Fruit fly (Drosophila melanogaster) S2 (cell line): ENCODE results near the gene CG11911.

Source experiments
- CG8478 ChIP-seq: fragments of >200 bp; optimal IDR thresholded peaks from 2 replicates; lab custom pipeline; 2018
- CTCF ChIP-seq, 2 experiments: fragments of >200 bp; optimal IDR thresholded peaks; 2 replicates each; lab custom pipeline; 2018

Gene CG11911

DNA sequence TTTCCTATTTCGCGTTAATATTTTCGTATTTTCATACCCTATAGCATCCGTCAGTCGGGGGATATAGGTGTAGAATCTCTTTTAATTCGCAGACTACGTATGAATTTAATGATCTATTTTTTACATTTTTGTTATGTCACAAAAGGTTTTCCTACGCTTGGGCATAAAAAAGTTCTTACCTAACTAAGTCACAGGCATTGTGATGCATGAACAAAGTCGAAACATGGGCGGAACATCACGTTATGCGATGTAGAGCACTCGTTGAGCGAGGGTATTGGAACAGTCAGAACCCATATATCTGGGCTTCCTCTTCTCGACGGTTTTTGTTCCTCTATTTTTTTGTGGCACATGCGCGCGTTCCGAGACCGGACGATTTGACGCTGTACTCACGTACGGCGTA, 11.9 kb downstream of the CG11911 start:
- TF ChIP-seq CG8478 (lab: Kevin White, UChicago) (no peak), CTCF (optimal IDR thresholded peaks at IDR 0.05; lab: Kevin White, UChicago) (no peak)

DNA sequence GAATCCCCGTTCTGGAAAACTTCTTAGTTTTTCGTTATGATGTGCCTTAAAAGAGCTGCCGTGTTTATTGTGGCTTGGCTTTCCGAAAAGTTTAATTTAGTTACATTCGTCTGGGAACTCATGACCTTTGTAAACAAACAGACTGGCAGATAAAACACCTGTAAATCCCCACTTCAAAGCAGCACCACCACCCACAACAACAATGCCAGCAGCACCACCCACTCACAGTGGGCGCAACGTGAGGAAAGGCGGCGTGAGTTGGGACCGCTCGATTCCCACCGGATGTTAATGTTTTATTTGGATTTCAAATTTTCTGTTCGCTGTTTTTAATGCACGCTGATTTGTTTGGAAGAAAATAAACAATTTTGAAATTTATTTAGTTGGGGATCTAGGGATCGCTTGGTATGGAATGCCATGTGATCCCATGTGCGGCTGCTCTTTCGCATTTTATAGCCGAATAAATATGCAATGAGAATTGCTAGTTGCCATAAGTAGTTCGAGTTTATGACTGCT, 12.8 kb downstream of the CG11911 start:
- TF ChIP-seq CTCF (optimal IDR thresholded peaks at IDR 0.05; lab: Kevin White, UChicago) (no peak), CG8478 (lab: Kevin White, UChicago) (no peak)

DNA sequence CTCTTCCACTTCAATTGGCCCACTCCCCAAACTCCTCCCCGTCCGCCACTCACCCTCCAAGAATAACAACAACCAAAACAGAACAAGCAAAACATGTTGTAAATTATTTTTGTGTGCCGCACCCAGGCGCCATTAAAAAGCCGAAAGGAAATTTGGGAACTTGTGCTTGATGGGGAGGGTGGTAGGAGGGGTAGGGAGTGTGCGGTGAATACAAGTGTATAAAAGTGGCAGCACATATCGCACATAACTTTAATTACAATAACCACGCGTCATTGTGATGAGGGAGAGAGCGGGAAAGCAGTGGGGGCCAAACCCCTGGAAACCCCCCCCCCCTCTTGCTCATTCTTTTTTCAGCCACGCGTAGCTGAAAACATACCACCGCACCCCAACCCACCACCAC, 13.9 kb downstream of the CG11911 start:
- TF ChIP-seq CG8478 (lab: Kevin White, UChicago) (no peak), CTCF (optimal IDR thresholded peaks at IDR 0.05; lab: Kevin White, UChicago) (no peak)

DNA sequence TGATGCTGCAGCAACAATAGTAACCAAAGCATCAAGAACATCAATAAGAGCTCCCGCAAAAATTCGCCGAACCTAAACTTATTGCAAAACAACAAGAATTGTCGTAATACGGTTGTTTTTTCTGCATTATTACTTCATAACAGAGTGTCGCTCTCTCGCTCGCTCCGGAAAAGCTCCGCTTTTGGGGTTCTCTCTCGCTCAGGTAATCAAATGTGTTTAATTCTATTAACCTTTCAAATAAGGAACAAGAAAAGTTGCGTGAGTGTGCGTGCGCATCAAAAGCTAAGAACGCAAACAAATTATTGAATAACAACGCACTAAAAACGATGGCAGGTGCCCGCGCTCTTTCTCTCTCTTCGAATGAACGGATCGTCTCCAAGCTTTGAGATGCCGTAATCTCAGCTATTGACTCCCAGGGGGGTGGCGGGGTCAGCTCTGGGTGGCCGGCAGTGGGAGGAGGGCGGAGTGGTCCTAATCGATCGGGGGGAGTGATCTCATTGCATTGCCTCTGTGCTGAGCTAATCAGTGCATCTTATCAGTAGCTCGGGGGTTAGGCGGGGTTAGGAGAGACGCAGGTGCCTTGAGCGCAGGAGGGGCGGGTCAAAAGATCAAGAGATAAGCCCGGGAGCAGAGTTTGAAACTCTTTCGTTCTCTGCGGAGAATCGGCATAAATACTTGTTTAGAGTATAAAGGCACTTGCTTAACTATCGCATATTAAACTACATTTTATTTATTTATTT, 14.7 kb downstream of the CG11911 start:
- no peak for TF ChIP-seq CTCF (optimal IDR thresholded peaks at IDR 0.05; lab: Kevin White, UChicago)
- no peak for TF ChIP-seq CG8478 (lab: Kevin White, UChicago)

DNA sequence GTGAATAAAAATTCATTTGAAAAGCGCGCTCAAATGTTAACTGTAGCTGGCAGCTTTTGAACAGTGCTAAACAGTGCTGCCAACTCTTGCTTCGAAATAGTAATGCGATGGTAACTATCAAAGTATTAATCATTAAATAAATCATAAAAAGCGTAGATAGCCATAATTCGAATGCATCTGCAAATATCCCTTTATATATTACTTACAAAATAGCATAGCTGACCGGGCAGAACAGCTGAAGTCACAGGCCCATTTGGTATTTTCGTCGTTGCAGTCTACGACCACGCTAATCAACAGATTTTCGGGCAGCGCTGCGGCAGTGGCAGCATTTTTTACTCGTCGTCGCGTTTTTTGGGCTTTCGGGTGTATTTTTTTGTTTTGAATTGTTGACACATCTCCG, 15.4 kb downstream of the CG11911 start, which contains the start of gene Plc21C:
Plc21C (plus strand) TSS at position 290 of the 400 bp plus-strand sequence.
- TF ChIP-seq CG8478 (lab: Kevin White, UChicago) (no peak), CTCF (optimal IDR thresholded peaks at IDR 0.05; lab: Kevin White, UChicago) (no peak)

DNA sequence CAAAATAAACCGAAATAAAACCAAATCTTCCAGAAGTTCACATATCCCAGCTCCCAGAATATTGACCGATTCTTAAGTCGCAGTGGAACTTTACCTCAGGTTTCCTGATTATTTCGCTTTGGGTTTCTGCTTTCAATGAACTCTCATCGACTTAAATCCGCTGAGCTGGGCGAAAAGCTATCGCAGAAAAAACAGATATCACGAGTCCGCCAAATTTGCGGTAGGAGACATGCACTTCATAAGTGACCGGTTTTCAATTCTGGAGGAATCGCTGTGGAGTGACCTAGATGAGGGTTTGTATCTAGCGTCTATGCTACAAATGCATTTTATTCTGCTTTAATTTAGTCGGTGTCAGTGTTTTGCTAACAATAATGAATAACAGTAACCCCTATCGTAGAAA, 15.8 kb downstream of the CG11911 start:
- TF ChIP-seq CTCF (optimal IDR thresholded peaks at IDR 0.05; lab: Kevin White, UChicago) (no peak), CG8478 (lab: Kevin White, UChicago) (no peak)

DNA sequence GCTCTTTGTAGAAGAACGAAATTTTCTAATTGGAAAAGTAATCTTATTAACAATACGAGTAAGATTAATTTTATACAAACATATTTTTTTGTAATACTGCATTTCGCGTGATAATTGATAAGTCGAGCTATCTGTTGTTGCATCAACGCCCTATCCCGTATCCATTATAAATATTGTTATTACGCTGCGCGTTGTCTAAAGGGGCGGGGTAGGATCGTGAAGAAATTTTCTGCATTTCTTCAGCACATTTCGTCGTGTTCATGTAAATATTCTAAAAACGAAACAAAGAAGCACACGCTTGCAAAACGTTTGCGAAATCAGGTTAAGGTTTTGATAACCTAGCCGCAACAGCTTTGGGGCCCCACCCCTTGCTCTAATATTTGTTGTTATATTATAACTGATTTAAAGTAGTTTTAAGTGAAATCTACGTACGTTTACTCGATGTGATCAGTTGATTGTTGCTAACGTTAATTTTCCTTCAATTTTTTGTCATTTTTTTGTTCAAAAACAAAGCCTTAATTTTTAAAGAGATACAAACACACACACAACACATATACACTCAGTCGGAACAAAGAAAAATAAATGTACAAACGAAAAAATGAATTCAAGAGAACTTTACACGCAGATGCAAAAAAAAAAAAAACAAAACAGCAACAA, 17.6 kb downstream of the CG11911 start:
- no peak for TF ChIP-seq CTCF (optimal IDR thresholded peaks at IDR 0.05; lab: Kevin White, UChicago)
- no peak for TF ChIP-seq CG8478 (lab: Kevin White, UChicago)

DNA sequence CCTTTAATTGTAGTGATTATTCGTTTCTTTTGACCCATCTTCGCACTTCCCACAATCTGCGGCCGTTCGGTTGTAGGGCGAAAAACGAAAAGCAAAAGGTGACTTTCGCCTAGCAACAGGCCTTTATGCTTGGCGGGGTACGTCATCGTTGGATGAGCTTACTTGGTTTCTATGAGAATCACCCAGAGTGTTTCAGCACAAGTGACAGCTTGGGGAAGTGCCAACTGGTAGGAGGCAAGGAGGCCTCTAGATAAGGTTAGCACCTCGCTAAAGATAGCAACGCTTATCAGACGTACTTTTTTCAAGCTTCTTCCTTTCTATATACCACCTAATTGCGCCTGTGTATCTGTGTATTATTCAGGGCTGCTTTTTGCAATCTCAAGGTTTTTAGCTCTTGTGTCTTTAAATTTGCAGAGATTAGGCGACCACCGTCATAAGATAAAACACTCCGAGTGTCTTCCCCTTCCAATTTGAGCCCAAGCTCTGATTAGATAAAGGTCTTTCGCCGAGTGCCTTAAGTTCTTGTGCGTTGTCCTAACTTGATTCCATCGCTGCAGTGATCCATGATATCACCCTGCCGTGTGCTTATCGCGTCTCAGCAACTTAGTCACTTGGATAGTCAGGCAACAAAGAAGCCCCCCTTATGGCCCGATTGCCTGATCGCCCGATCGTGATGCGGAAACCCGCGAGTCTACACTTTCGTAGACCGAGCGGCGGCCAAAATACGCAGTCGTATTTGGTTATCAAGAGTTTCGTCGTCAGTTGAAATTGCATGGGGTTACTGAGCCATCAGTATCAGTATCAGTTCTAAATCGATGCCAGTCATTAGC, 20.0 kb downstream of the CG11911 start:
- TF ChIP-seq CG8478 (lab: Kevin White, UChicago): no peak
- TF ChIP-seq CTCF (optimal IDR thresholded peaks at IDR 0.05; lab: Kevin White, UChicago): no peak

DNA sequence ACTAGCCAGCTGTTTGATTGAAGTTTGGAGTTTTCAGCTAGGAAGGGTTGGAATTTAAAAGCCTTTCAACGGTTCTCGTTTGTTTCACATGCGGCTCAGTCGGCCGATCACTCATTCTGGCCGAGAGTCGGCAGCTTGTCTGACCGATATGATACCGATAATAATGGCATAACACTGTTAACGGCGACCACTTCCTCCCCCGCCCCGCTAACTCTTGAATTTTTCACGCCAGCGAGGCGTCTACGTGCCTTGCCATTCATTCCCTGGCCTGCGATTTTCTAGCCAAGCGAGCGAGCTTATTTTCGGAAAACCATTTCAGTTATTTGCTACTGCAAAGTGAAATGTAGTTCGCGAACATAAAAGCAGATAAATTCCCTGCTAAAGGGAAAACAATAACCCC, 21.0 kb downstream of the CG11911 start:
- TF ChIP-seq CG8478 (lab: Kevin White, UChicago): no peak
- TF ChIP-seq CTCF (optimal IDR thresholded peaks at IDR 0.05; lab: Kevin White, UChicago): no peak

DNA sequence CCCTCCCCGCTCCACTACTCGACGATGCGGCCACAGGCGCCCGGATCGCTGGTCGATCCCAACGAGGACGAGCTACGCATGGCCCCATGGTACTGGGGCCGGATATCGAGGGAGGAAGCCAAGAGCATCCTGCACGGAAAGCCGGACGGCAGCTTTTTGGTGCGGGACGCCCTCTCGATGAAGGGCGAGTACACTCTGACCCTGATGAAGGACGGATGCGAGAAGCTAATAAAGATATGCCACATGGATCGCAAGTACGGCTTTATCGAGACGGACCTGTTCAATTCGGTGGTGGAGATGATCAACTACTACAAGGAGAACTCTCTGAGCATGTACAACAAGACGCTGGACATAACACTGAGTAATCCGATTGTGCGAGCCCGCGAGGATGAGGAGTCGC, 22.0 kb downstream of the CG11911 start:
- TF ChIP-seq CG8478 (lab: Kevin White, UChicago): no peak
- no peak for TF ChIP-seq CTCF (optimal IDR thresholded peaks at IDR 0.05; lab: Kevin White, UChicago)

DNA sequence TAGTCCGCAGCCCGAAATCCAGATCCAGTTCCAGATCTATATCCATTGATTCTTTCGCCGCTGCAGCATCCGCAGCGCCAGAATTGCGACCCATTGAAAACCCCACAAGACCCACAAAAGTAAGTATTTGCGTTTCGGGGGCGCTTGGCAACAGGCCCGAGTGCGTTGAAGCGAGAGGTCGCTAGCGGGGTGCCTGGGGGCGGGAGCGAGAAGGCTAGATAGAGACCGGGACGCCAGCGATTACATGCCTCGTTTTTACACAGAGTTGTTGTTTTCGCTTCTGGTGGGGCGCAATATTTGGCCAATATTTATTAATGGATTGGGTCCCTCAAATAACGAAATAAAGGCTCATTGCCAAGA, 22.8 kb downstream of the CG11911 start:
- TF ChIP-seq CTCF (optimal IDR thresholded peaks at IDR 0.05; lab: Kevin White, UChicago): no peak

DNA sequence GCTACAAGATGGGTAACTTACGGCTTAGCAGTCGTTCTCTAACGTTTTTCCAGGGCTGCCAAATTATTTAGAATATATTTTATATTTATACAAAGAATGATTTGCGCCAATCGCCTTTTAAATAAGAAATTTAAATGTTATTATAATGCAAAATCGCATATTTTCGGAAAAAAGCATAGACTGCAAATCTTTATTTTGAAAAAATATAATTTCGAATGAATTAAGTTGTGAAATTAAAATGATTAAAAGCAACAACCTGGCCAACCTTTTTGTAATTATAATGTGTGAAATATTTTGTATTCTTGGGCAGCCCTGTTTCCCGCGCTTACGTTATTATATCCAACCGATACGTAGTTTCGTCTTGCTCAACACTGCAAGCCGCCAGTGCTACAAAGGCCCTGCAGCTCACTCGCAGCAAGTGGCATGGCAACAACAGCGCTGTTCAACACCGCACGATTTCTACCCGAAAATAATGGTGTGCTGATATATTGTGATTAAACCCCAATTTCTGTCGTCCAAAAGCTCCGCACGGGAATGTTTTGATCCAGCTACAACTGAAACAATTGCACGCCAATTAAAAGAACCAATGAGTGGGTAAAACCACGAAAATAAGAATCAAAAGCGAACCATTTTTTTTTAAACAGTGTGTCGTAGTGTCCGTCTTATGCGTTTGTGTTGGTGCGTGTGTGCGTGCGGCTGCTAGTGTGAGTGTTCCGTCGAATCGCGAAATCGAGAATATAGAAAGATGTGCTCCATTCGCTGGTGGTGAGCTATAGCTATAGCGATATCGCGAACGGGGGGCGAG, 23.4 kb downstream of the CG11911 start, which contains the start of gene Pi3K21B:
Pi3K21B (plus strand) TSS at position 401 of the 805 bp plus-strand sequence.
- TF ChIP-seq CG8478 (lab: Kevin White, UChicago) (no peak), CTCF (optimal IDR thresholded peaks at IDR 0.05; lab: Kevin White, UChicago) (peak; percentile 1 to 12)

DNA sequence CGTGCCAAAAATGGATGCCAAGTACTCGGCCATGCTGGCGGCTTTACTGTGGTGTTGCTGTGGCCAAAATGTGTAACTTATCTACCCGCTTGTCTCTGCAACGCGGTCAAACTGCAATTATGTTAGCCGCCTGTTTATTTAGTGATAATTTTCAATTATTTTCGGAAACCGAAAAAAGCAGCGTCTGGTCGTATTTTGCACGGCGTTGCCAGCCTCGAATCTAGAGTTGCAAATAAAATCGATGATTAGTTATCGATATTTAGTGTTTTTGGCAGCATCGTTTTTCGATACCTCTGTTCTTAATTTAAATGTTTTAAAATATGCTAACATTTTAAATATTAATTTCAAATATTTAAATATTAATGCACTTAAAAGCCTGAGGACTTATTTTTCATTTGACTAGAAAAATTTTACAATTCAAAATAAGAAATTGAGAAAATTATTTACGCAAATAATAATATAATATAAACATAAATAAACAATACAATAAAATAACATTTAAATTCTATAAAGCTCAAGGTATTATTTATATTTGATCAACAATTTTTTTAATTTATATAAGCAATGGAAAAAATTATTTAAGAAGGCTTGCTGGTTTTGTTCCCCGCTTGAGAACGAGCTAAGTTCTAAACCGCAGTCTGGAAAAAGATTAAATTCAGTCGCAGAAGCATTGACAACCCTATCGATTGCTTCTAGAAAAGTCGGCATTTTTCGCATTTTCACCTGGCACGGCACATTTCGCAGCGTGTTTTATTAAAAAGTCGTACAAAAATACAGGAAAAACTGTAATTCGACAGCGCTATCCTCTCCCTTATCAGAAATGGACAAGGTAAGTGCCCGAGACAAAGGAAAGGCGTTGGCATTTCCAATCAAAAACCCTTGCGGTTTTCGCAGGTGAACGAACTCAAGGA, 26.3 kb downstream of the CG11911 start, which contains the start of the genes U2af38 and Stip1:
U2af38 (minus strand) TSS at position 230 of the 911 bp plus-strand sequence.
Stip1 (plus strand) TSS at position 671 of the 911 bp plus-strand sequence.
- TF ChIP-seq CG8478 (lab: Kevin White, UChicago) (no peak), CTCF (optimal IDR thresholded peaks at IDR 0.05; lab: Kevin White, UChicago) (peak; percentile 35 to 48)
